Fruit fly (Drosophila melanogaster) whole organism, embryonic: ENCODE measurements around the gene Dcps.

Experiments
- Abd-B ChIP-seq: fragments of 200-800 bp; sonication (Bioruptor generic); optimal IDR thresholded peaks from 2 replicates; lab custom pipeline; 2018; ENCODE audit warnings: missing biosample characterization, mild to moderate bottlenecking, missing genetic modification characterization, moderate library complexity
- Atf3 ChIP-seq: fragments of 200-800 bp; sonication (Bioruptor generic); optimal IDR thresholded peaks from 3 replicates; lab custom pipeline; 2016; ENCODE audit warnings: missing biosample characterization, missing genetic modification characterization
- Blimp-1 ChIP-seq: fragments of 200-800 bp; sonication (Bioruptor generic); optimal IDR thresholded peaks from 3 replicates; lab custom pipeline; 2018; ENCODE audit warnings: missing biosample characterization, missing genetic modification characterization, mild to moderate bottlenecking, moderate library complexity, missing genetic modification reagents
- CG11504 ChIP-seq: fragments of 200-800 bp; sonication (Bioruptor generic); optimal IDR thresholded peaks from 3 replicates; lab custom pipeline; 2019; ENCODE audit warnings: missing biosample characterization, mild to moderate bottlenecking, missing genetic modification characterization, moderate library complexity
- CG12155 ChIP-seq: fragments of 200-800 bp; sonication (Bioruptor generic); optimal IDR thresholded peaks from 3 replicates; lab custom pipeline; 2016; ENCODE audit warnings: missing biosample characterization, missing genetic modification characterization
- CG12391 ChIP-seq: fragments of 200-800 bp; sonication (Bioruptor generic); optimal IDR thresholded peaks from 3 replicates; lab custom pipeline; 2018; ENCODE audit warnings: missing biosample characterization, mild to moderate bottlenecking, missing genetic modification characterization, moderate library complexity
- CG12744 ChIP-seq: fragments of 200-800 bp; sonication (Bioruptor generic); optimal IDR thresholded peaks from 2 replicates; lab custom pipeline; 2016; ENCODE audit warnings: missing biosample characterization, missing genetic modification characterization
- CG13123 ChIP-seq: fragments of 200-800 bp; sonication (Bioruptor generic); optimal IDR thresholded peaks from 2 replicates; lab custom pipeline; 2016; ENCODE audit warnings: missing biosample characterization, missing genetic modification characterization
- CG14441 ChIP-seq: fragments of 200-800 bp; sonication (Bioruptor generic); IDR thresholded peaks from 2 replicates; pipeline ENCODE4 v1.3.6; 2022; ENCODE audit warnings: missing biosample characterization, missing genetic modification characterization
- CG14965 ChIP-seq: fragments of 200-800 bp; sonication (Bioruptor generic); optimal IDR thresholded peaks from 2 replicates; lab custom pipeline; 2016; ENCODE audit warnings: missing biosample characterization, missing genetic modification characterization, borderline replicate concordance
- CG16813 ChIP-seq: fragments of 200-800 bp; sonication (Bioruptor generic); IDR thresholded peaks from 3 replicates; pipeline ENCODE4 v1.3.6; 2022; ENCODE audit warnings: missing biosample characterization, missing genetic modification characterization; ENCODE audit not compliant: partially characterized antibody
- CG16863 ChIP-seq: fragments of 200-800 bp; sonication (Bioruptor generic); optimal IDR thresholded peaks from 3 replicates; lab custom pipeline; 2016; ENCODE audit warnings: missing biosample characterization, missing genetic modification characterization
- CG1832 ChIP-seq: fragments of 200-800 bp; sonication (Bioruptor generic); optimal IDR thresholded peaks from 2 replicates; lab custom pipeline; 2017; ENCODE audit warnings: missing biosample characterization, mild to moderate bottlenecking, missing genetic modification characterization, inconsistent platforms
- CG2129 ChIP-seq: fragments of 200-800 bp; sonication (Bioruptor generic); IDR thresholded peaks from 2 replicates; pipeline ENCODE4 v1.3.6; 2022; ENCODE audit warnings: missing biosample characterization, missing genetic modification characterization; ENCODE audit not compliant: partially characterized antibody
- CG31365 ChIP-seq: fragments of 200-800 bp; sonication (Bioruptor generic); optimal IDR thresholded peaks from 2 replicates; lab custom pipeline; 2018; ENCODE audit warnings: missing biosample characterization, mild to moderate bottlenecking, missing genetic modification characterization
- CG4707 ChIP-seq: fragments of 200-800 bp; sonication (Bioruptor generic); optimal IDR thresholded peaks from 2 replicates; lab custom pipeline; 2018; ENCODE audit warnings: missing biosample characterization, mild to moderate bottlenecking, missing genetic modification characterization, moderate library complexity
- CG4820 ChIP-seq: fragments of 200-800 bp; sonication (Bioruptor generic); optimal IDR thresholded peaks from 3 replicates; lab custom pipeline; 2016; ENCODE audit warnings: missing biosample characterization, missing genetic modification characterization
- CG4854 ChIP-seq: fragments of 200-800 bp; sonication (Bioruptor generic); optimal IDR thresholded peaks from 2 replicates; lab custom pipeline; 2016; ENCODE audit warnings: missing biosample characterization, missing genetic modification characterization, inconsistent platforms
- CG5953 ChIP-seq: fragments of 200-800 bp; sonication (Bioruptor generic); IDR thresholded peaks from 2 replicates; pipeline ENCODE4 v1.3.6; 2022; ENCODE audit warnings: missing biosample characterization, missing genetic modification characterization
- CG7271 ChIP-seq: fragments of 200-800 bp; sonication (Bioruptor generic); optimal IDR thresholded peaks from 2 replicates; lab custom pipeline; 2018; ENCODE audit warnings: missing biosample characterization, mild to moderate bottlenecking, missing genetic modification characterization, moderate library complexity
- CG9215 ChIP-seq: fragments of 200-800 bp; sonication (Bioruptor generic); IDR thresholded peaks from 2 replicates; pipeline ENCODE4 v1.3.6; 2022; ENCODE audit warnings: missing biosample characterization, missing genetic modification characterization
- CHES-1-like ChIP-seq: fragments of 200-800 bp; sonication (Bioruptor generic); optimal IDR thresholded peaks from 2 replicates; lab custom pipeline; 2016; ENCODE audit warnings: missing biosample characterization, missing genetic modification characterization
- D ChIP-seq, 2 experiments: fragments of 200-800 bp in 1 of 2; fragments of >200 bp in 1 of 2; sonication (Bioruptor generic) in 1 of 2; optimal IDR thresholded peaks; 2 replicates in 1 of 2; 3 replicates in 1 of 2; lab custom pipeline; 2017; ENCODE audit warnings: mild to moderate bottlenecking in 1 of 2, missing biosample characterization in 1 of 2, missing genetic modification characterization in 1 of 2, missing genetic modification reagents in 1 of 2
- HLH3B ChIP-seq: fragments of 200-800 bp; sonication (Bioruptor generic); IDR thresholded peaks from 2 replicates; pipeline ENCODE4 v1.3.6; 2022; ENCODE audit warnings: missing biosample characterization, missing genetic modification characterization
- Hmr ChIP-seq: fragments of 200-800 bp; sonication (Bioruptor generic); optimal IDR thresholded peaks from 3 replicates; lab custom pipeline; 2017; ENCODE audit warnings: mild to moderate bottlenecking, missing biosample characterization, missing genetic modification reagents, missing genetic modification characterization
- Mrtf ChIP-seq: fragments of 200-800 bp; sonication (Bioruptor generic); IDR thresholded peaks from 3 replicates; pipeline ENCODE4 v1.3.6; 2022; ENCODE audit warnings: missing biosample characterization, missing genetic modification characterization
- NC2β ChIP-seq: fragments of 200-800 bp; sonication (Bioruptor generic); optimal IDR thresholded peaks from 2 replicates; lab custom pipeline; 2016; ENCODE audit warnings: missing biosample characterization, missing genetic modification characterization
- Nf-YB ChIP-seq: fragments of 200-800 bp; sonication (Bioruptor generic); optimal IDR thresholded peaks from 3 replicates; lab custom pipeline; 2019; ENCODE audit warnings: missing biosample characterization, mild to moderate bottlenecking, missing genetic modification characterization, moderate library complexity
- Optix ChIP-seq: fragments of 200-800 bp; sonication (Bioruptor generic); IDR thresholded peaks from 3 replicates; pipeline ENCODE4 v1.3.6; 2022; ENCODE audit warnings: missing biosample characterization, missing genetic modification characterization
- Pdp1 ChIP-seq, 2 experiments: fragments of 200-800 bp; sonication (Bioruptor generic); optimal IDR thresholded peaks; 3 replicates each; lab custom pipeline; 2016; ENCODE audit warnings: missing biosample characterization in 2 of 2, missing genetic modification characterization in 2 of 2, mild to moderate bottlenecking in 1 of 2, moderate library complexity in 1 of 2
- Sin3A ChIP-seq: fragments of >200 bp; optimal IDR thresholded peaks from 2 replicates; lab custom pipeline; 2018
- Sox102F ChIP-seq: fragments of 200-800 bp; sonication (Bioruptor generic); optimal IDR thresholded peaks from 2 replicates; lab custom pipeline; 2018; ENCODE audit warnings: missing biosample characterization, mild to moderate bottlenecking, missing genetic modification characterization, moderate library complexity
- TFAM ChIP-seq: fragments of 200-800 bp; sonication (Bioruptor generic); optimal IDR thresholded peaks from 2 replicates; lab custom pipeline; 2017; ENCODE audit warnings: missing biosample characterization, missing genetic modification characterization, inconsistent platforms
- ase ChIP-seq: fragments of 200-800 bp; sonication (Bioruptor generic); IDR thresholded peaks from 3 replicates; pipeline ENCODE4 v1.3.6; 2022; ENCODE audit warnings: missing biosample characterization, missing genetic modification characterization
- chif ChIP-seq, 2 experiments: fragments of 200-800 bp; sonication (Bioruptor generic); optimal IDR thresholded peaks; 3 replicates each; lab custom pipeline; 2016; ENCODE audit warnings: missing biosample characterization in 2 of 2, missing genetic modification characterization in 2 of 2
- dimm ChIP-seq: fragments of 200-800 bp; sonication (Bioruptor generic); IDR thresholded peaks from 2 replicates; pipeline ENCODE4 v1.3.6; 2022; ENCODE audit warnings: missing biosample characterization, missing genetic modification characterization
- eyg ChIP-seq: fragments of 200-800 bp; sonication (Bioruptor generic); optimal IDR thresholded peaks from 3 replicates; lab custom pipeline; 2016; ENCODE audit warnings: missing biosample characterization, missing genetic modification characterization
- grn ChIP-seq: fragments of 200-800 bp; sonication (Bioruptor generic); optimal IDR thresholded peaks from 3 replicates; lab custom pipeline; 2017; ENCODE audit warnings: missing biosample characterization, missing genetic modification characterization
- h ChIP-seq: fragments of >200 bp; optimal IDR thresholded peaks from 2 replicates; lab custom pipeline; 2017
- ham ChIP-seq: fragments of 200-800 bp; sonication (Bioruptor generic); IDR thresholded peaks from 2 replicates; pipeline ENCODE4 v1.3.6; 2022; ENCODE audit warnings: missing biosample characterization, missing genetic modification characterization
- lab ChIP-seq: fragments of 200-800 bp; sonication (Bioruptor generic); optimal IDR thresholded peaks from 3 replicates; lab custom pipeline; 2017; ENCODE audit warnings: missing biosample characterization, missing genetic modification characterization, mild to moderate bottlenecking, moderate library complexity, missing genetic modification reagents
- maf-S ChIP-seq: fragments of 200-800 bp; sonication (Bioruptor generic); optimal IDR thresholded peaks from 2 replicates; lab custom pipeline; 2016; ENCODE audit warnings: missing biosample characterization, missing genetic modification characterization
- mam ChIP-seq: fragments of 200-800 bp; sonication (Bioruptor generic); optimal IDR thresholded peaks from 3 replicates; lab custom pipeline; 2016; ENCODE audit warnings: missing biosample characterization, missing genetic modification characterization
- peb ChIP-seq: fragments of 200-800 bp; sonication (Bioruptor generic); IDR thresholded peaks from 2 replicates; pipeline ENCODE4 v1.3.6; 2022; ENCODE audit warnings: missing biosample characterization, missing genetic modification characterization
- phol ChIP-seq: fragments of 200-800 bp; sonication (Bioruptor generic); optimal IDR thresholded peaks from 3 replicates; lab custom pipeline; 2018; ENCODE audit warnings: missing biosample characterization, mild to moderate bottlenecking, missing genetic modification characterization, moderate library complexity
- scrt ChIP-seq: fragments of 200-800 bp; sonication (Bioruptor generic); optimal IDR thresholded peaks from 2 replicates; lab custom pipeline; 2018; ENCODE audit warnings: missing biosample characterization, mild to moderate bottlenecking, missing genetic modification characterization, moderate library complexity
- unc-4 ChIP-seq: fragments of 200-800 bp; sonication (Bioruptor generic); IDR thresholded peaks from 2 replicates; pipeline ENCODE4 v1.3.6; 2022; ENCODE audit warnings: missing biosample characterization, missing genetic modification characterization; ENCODE audit not compliant: partially characterized antibody
- vvl ChIP-seq: fragments of 200-800 bp; sonication (Bioruptor generic); IDR thresholded peaks from 2 replicates; pipeline ENCODE4 v1.3.6; 2022; ENCODE audit warnings: missing biosample characterization, missing genetic modification characterization
- wdn ChIP-seq: fragments of 200-800 bp; sonication (Bioruptor generic); IDR thresholded peaks from 2 replicates; pipeline ENCODE4 v1.3.6; 2022; ENCODE audit warnings: missing biosample characterization, missing genetic modification characterization
- zf30C ChIP-seq: fragments of 200-800 bp; sonication (Bioruptor generic); optimal IDR thresholded peaks from 3 replicates; lab custom pipeline; 2018; ENCODE audit warnings: missing biosample characterization, mild to moderate bottlenecking, missing genetic modification characterization

The Dcps gene

dm6 chr3R:5758624-5759209, 4.1 kb upstream of the Dcps start, which contains the start of gene Sec8 (continued):
- TF ChIP-seq Hmr (GFP tag; lab: Kevin White, UChicago): no peak
- TF ChIP-seq mam (GFP tag; lab: Kevin White, UChicago): peak; percentile 64
- TF ChIP-seq Sin3A (lab: Kevin White, UChicago): peak; percentile 56
- TF ChIP-seq scrt (GFP tag; lab: Kevin White, UChicago): no peak
- no peak for TF ChIP-seq CG1832 (GFP tag; lab: Kevin White, UChicago)
- no peak for TF ChIP-seq grn
- no peak for TF ChIP-seq CG9215 (GFP tag; lab: Robert Waterston, UW)
- peak; percentile 27 for TF ChIP-seq CG12744 (GFP tag; lab: Kevin White, UChicago)
- TF ChIP-seq unc-4 (GFP tag; lab: Robert Waterston, UW): peak; percentile 83
- no peak for TF ChIP-seq CG12391 (tag; lab: Kevin White, UChicago)
- TF ChIP-seq CG14441 (GFP tag; lab: Robert Waterston, UW): no peak
- TF ChIP-seq CG12155 (GFP tag; lab: Kevin White, UChicago): peak; percentile 51
- TF ChIP-seq Sox102F: no peak
- TF ChIP-seq wdn: no peak
- no peak for TF ChIP-seq D (optimal IDR thresholded peaks at IDR 0.05; lab: Kevin White, UChicago)
- no peak for TF ChIP-seq D (GFP tag; optimal IDR thresholded peaks at IDR 0.05; lab: Kevin White, UChicago)
- no peak for TF ChIP-seq CG11504 (tag; lab: Kevin White, UChicago)
- no peak for TF ChIP-seq NC2β (GFP tag; lab: Kevin White, UChicago)
- no peak for TF ChIP-seq ham
- TF ChIP-seq h (lab: Kevin White, UChicago): no peak
- peak in 1 of 2 experiments; percentile 43 for TF ChIP-seq chif (GFP tag; optimal IDR thresholded peaks at IDR 0.05; lab: Kevin White, UChicago)
- no peak for TF ChIP-seq CG4854 (GFP tag; lab: Kevin White, UChicago)
- TF ChIP-seq CG13123 (GFP tag; lab: Kevin White, UChicago): no peak
- 0 out of 2 replicates have a peak, but pooled peaks have one; percentile 24 for TF ChIP-seq peb (GFP tag; lab: Robert Waterston, UW)
- TF ChIP-seq Nf-YB (GFP tag; lab: Kevin White, UChicago): no peak
- no peak for TF ChIP-seq HLH3B
- TF ChIP-seq zf30C (GFP tag; lab: Kevin White, UChicago): no peak
- no peak for TF ChIP-seq eyg (GFP tag; lab: Kevin White, UChicago)
- peak; percentile 31 for TF ChIP-seq maf-S
- TF ChIP-seq lab: no peak
- no peak for TF ChIP-seq CG5953 (GFP tag; lab: Robert Waterston, UW)
- TF ChIP-seq ase: no peak
- no peak for TF ChIP-seq Optix
- no peak for TF ChIP-seq Pdp1 (GFP tag; optimal IDR thresholded peaks at IDR 0.05; lab: Kevin White, UChicago)
- no peak for TF ChIP-seq TFAM (GFP tag; lab: Kevin White, UChicago)
- TF ChIP-seq CG7271: no peak
- peak; percentile 26 for TF ChIP-seq Atf3 (GFP tag; lab: Kevin White, UChicago)
- TF ChIP-seq CG4707 (GFP tag; lab: Kevin White, UChicago): no peak
- peak; percentile 78 for TF ChIP-seq CHES-1-like (GFP tag; lab: Kevin White, UChicago)
- 0 out of 3 replicates have a peak, but pooled peaks have one; percentile 6 for TF ChIP-seq Mrtf (GFP tag; lab: Robert Waterston, UW)
- TF ChIP-seq CG2129 (GFP tag; lab: Robert Waterston, UW): peak; percentile 78
- no peak for TF ChIP-seq Blimp-1 (GFP tag; lab: Kevin White, UChicago)
- TF ChIP-seq dimm (GFP tag; lab: Robert Waterston, UW): no peak
- no peak for TF ChIP-seq Abd-B (GFP tag; lab: Kevin White, UChicago)
- TF ChIP-seq phol (tag; lab: Kevin White, UChicago): peak; percentile 53
- TF ChIP-seq CG16813 (GFP tag; lab: Robert Waterston, UW): peak; percentile 90
- peak; percentile 51 for TF ChIP-seq vvl (GFP tag; lab: Robert Waterston, UW)
- TF ChIP-seq CG31365: no peak
- no peak for TF ChIP-seq CG16863 (GFP tag; lab: Kevin White, UChicago)
- no peak for TF ChIP-seq CG14965 (GFP tag; lab: Kevin White, UChicago)
- TF ChIP-seq CG4820 (GFP tag; lab: Kevin White, UChicago): peak; percentile 28
